Fruit fly (Drosophila melanogaster) Kc167 (cell line): ENCODE measurements around the gene Nmdar2.

ENCODE experiments used
- Myc ChIP-seq: fragments of >200 bp; optimal IDR thresholded peaks from 2 replicates; lab custom pipeline; 2017; ENCODE audit warnings: missing external identifiers
- Sin3A ChIP-seq: fragments of >200 bp; optimal IDR thresholded peaks from 2 replicates; lab custom pipeline; 2018; ENCODE audit warnings: missing external identifiers
- h ChIP-seq: fragments of >200 bp; optimal IDR thresholded peaks from 3 replicates; lab custom pipeline; 2018; ENCODE audit warnings: missing external identifiers
- insv ChIP-seq: fragments of >200 bp; optimal IDR thresholded peaks from 3 replicates; lab custom pipeline; 2018; ENCODE audit warnings: missing external identifiers
- psq ChIP-seq: fragments of >200 bp; optimal IDR thresholded peaks from 2 replicates; lab custom pipeline; 2017; ENCODE audit warnings: missing external identifiers
- ttk ChIP-seq: sonication (Bioruptor generic); optimal IDR thresholded peaks from 2 replicates; lab custom pipeline; 2017; ENCODE audit warnings: missing external identifiers

The Nmdar2 gene

dm6 chrX:1454837-1455236 lies 52.8 kb downstream of the Nmdar2 start:
- TF ChIP-seq Sin3A = no peak
- TF ChIP-seq insv (lab: Kevin White, UChicago) = no peak

dm6 chrX:1452130-1452529 lies 55.5 kb downstream of the Nmdar2 start, which contains the start of gene Gr2a:
Gene Gr2a, plus strand, starts transcription at chrX:1452430.
- TF ChIP-seq Sin3A = no peak
- no peak for TF ChIP-seq psq (lab: Kevin White, UChicago)
- no peak for TF ChIP-seq ttk (lab: Kevin White, UChicago)
- TF ChIP-seq Myc (lab: Kevin White, UChicago) = no peak
- TF ChIP-seq insv (lab: Kevin White, UChicago) = no peak
- TF ChIP-seq h (lab: Kevin White, UChicago) = no peak
